Worm (Caenorhabditis elegans): ENCODE results near the gene F13D12.10.

DNA sequence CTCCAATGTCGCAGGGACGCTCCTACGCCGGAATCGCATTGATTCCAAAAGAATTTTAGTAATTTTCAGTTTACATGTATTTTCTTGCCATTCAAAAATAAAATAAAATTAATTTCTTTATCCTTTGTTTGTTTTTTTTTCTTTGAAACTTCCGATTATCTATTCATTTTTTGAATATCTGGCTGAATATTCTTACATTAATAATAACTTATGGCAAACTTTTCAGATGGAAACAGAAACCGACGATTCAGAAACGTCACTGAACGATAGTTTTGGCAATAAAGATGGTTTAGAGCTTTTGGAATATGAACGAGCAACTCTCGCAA lies 17.7 kb upstream of the F13D12.10 start, which contains the start of gene xpf-1:
- TF ChIP-seq efl-3 (GFP tag; optimal IDR thresholded peaks at IDR 0.05) (no peak), tbx-2 (tag; optimal IDR thresholded peaks at IDR 0.05) (no peak), elt-3 (tag; optimal IDR thresholded peaks at IDR 0.05) (no peak), ceh-82 (tag; optimal IDR thresholded peaks at IDR 0.05) (no peak), unc-98 (GFP tag; IDR thresholded peaks at IDR 0.05) (no peak), unc-86 (tag; optimal IDR thresholded peaks at IDR 0.05) (no peak), ztf-11 (tag; optimal IDR thresholded peaks at IDR 0.05) (no peak), mep-1 (tag; optimal IDR thresholded peaks at IDR 0.05) (no peak), lin-35 (GFP tag; optimal IDR thresholded peaks at IDR 0.05) (no peak), hlh-17 (GFP tag; optimal IDR thresholded peaks at IDR 0.05; ENCODE audit: borderline replicate concordance) (no peak), hlh-4 (tag; optimal IDR thresholded peaks at IDR 0.05) (no peak)
